Fruit fly (Drosophila melanogaster) whole organism, pupa: ENCODE results near the gene CG5810.

Experiments
- CG10348 ChIP-seq: fragments of 200-800 bp; sonication (Bioruptor generic); IDR thresholded peaks from 2 replicates; pipeline ENCODE4 v1.3.6; 2022; ENCODE audit warnings: missing biosample characterization, missing genetic modification characterization
- CG12605 ChIP-seq: fragments of 200-800 bp; sonication (Bioruptor generic); IDR thresholded peaks from 2 replicates; pipeline ENCODE4 v1.3.6; 2022; ENCODE audit warnings: missing biosample characterization, missing genetic modification characterization
- CG13204 ChIP-seq: fragments of 200-800 bp; sonication (Bioruptor generic); optimal IDR thresholded peaks from 2 replicates; lab custom pipeline; 2018; ENCODE audit warnings: missing biosample characterization, mild to moderate bottlenecking, missing genetic modification characterization, moderate library complexity
- CG14655 ChIP-seq: fragments of 200-800 bp; sonication (Bioruptor generic); optimal IDR thresholded peaks from 3 replicates; lab custom pipeline; 2017; ENCODE audit warnings: mild to moderate bottlenecking, missing biosample characterization, missing genetic modification reagents, missing genetic modification characterization
- CG15710 ChIP-seq: fragments of 200-800 bp; sonication (Bioruptor generic); optimal IDR thresholded peaks from 2 replicates; lab custom pipeline; 2018; ENCODE audit warnings: missing biosample characterization, mild to moderate bottlenecking, missing genetic modification characterization, moderate library complexity
- CG4496 ChIP-seq: fragments of 200-800 bp; sonication (Bioruptor generic); IDR thresholded peaks from 3 replicates; pipeline ENCODE4 v1.3.6; 2022; ENCODE audit warnings: missing biosample characterization, missing genetic modification characterization
- CG9948 ChIP-seq: fragments of 200-800 bp; sonication (Bioruptor generic); optimal IDR thresholded peaks from 2 replicates; lab custom pipeline; 2018; ENCODE audit warnings: missing biosample characterization, mild to moderate bottlenecking, missing genetic modification characterization, moderate library complexity
- D1 ChIP-seq: fragments of 200-800 bp; sonication (Bioruptor generic); optimal IDR thresholded peaks from 2 replicates; lab custom pipeline; 2018; ENCODE audit warnings: missing biosample characterization, mild to moderate bottlenecking, missing genetic modification characterization, moderate library complexity
- EcR ChIP-seq: fragments of 200-800 bp; sonication (Bioruptor generic); optimal IDR thresholded peaks from 3 replicates; lab custom pipeline; 2019; ENCODE audit warnings: missing biosample characterization, missing genetic modification characterization, mild to moderate bottlenecking, moderate library complexity, missing genetic modification reagents
- Ets98B ChIP-seq: fragments of 200-800 bp; sonication (Bioruptor generic); IDR thresholded peaks from 2 replicates; pipeline ENCODE4 v1.3.6; 2022; ENCODE audit warnings: missing biosample characterization, missing genetic modification characterization
- Pif1A ChIP-seq: fragments of 200-800 bp; sonication (Bioruptor generic); optimal IDR thresholded peaks from 3 replicates; lab custom pipeline; 2016; ENCODE audit warnings: missing biosample characterization, missing genetic modification characterization
- Pif1B ChIP-seq: fragments of 200-800 bp; sonication (Bioruptor generic); optimal IDR thresholded peaks from 3 replicates; lab custom pipeline; 2016; ENCODE audit warnings: missing biosample characterization, missing genetic modification characterization
- fd96Ca ChIP-seq: fragments of 200-800 bp; sonication (Bioruptor generic); IDR thresholded peaks from 3 replicates; pipeline ENCODE4 v1.3.6; 2022; ENCODE audit warnings: missing biosample characterization, missing genetic modification characterization
- rn ChIP-seq: fragments of 200-800 bp; sonication (Bioruptor generic); IDR thresholded peaks from 2 replicates; pipeline ENCODE4 v1.3.6; 2022; ENCODE audit warnings: missing biosample characterization, missing genetic modification characterization

- TF ChIP-seq Pif1A (GFP tag; lab: Kevin White, UChicago), result no peak
- TF ChIP-seq CG13204 (GFP tag; lab: Kevin White, UChicago), result no peak
- no peak for TF ChIP-seq CG14655 (GFP tag; lab: Kevin White, UChicago)
- TF ChIP-seq CG9948 (tag; lab: Kevin White, UChicago), result no peak
- TF ChIP-seq Ets98B, result no peak
- TF ChIP-seq CG12605, result no peak
- no peak for TF ChIP-seq Pif1B (GFP tag; lab: Kevin White, UChicago)
- TF ChIP-seq EcR (GFP tag; lab: Kevin White, UChicago), result no peak
- no peak for TF ChIP-seq D1 (tag; lab: Kevin White, UChicago)
- TF ChIP-seq rn, result no peak
- TF ChIP-seq CG15710 (tag; lab: Kevin White, UChicago), result no peak
- TF ChIP-seq CG4496 (GFP tag; lab: Robert Waterston, UW), result no peak
- TF ChIP-seq fd96Ca (GFP tag; lab: Robert Waterston, UW), result no peak
- TF ChIP-seq CG10348 (GFP tag; lab: Robert Waterston, UW), result no peak
These were observed 34.5 kb downstream of the CG5810 start for dm6 chr3R:21198073-21198472.
